Worm (Caenorhabditis elegans) whole organism, L4/young adult: ENCODE results near the gene col-90.

ENCODE experiments used
- dao-5 ChIP-seq: sonication (generic microtip); optimal IDR thresholded peaks from 2 replicates; lab custom pipeline; 2016; ENCODE audit warnings: missing genotype, missing genetic modification characterization, moderate library complexity, missing compliant biosample characterization
- him-1 ChIP-seq: sonication (generic microtip); optimal IDR thresholded peaks from 2 replicates; lab custom pipeline; 2016; ENCODE audit warnings: missing genotype, missing genetic modification reagents, missing genetic modification characterization, missing compliant biosample characterization

DNA sequence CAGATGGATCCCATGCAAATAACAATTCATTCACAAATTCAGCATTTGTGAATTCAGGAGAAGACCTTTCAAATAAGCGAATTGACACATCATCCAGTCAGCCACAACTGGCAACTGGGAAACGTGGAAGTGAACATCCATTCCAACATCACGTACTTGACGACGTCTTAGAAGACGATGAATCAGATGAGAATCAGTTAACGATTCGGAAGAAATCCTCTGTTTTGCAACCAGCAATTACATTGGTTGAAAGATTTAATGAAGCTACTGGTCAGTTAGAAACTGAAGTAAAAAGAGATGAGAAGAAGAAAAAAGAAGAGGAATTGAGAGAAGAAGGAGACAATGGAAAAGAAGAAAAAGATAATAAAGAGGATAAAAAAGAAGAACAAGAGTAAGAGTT lies 45.2 kb upstream of the col-90 start:
- TF ChIP-seq him-1 (no peak), dao-5 (tag; lab: Kevin White, UChicago) (no peak)
